Fruit fly (Drosophila melanogaster) whole organism, embryonic: ENCODE results near the gene fry.

Experiments
- Atf-2 ChIP-seq: fragments of 200-800 bp; sonication (Bioruptor generic); optimal IDR thresholded peaks from 2 replicates; lab custom pipeline; 2016; ENCODE audit warnings: missing biosample characterization, missing genetic modification characterization
- Awh ChIP-seq: fragments of 200-800 bp; sonication (Bioruptor generic); IDR thresholded peaks from 2 replicates; pipeline ENCODE4, ENCODE4 v1.3.6; 2022; ENCODE audit warnings: missing biosample characterization, missing genetic modification characterization
- B-H2 ChIP-seq: fragments of 200-800 bp; sonication (Bioruptor generic); optimal IDR thresholded peaks from 2 replicates; lab custom pipeline; 2018; ENCODE audit warnings: missing biosample characterization, mild to moderate bottlenecking, missing genetic modification characterization
- Bgb ChIP-seq: fragments of 200-800 bp; sonication (Bioruptor generic); IDR thresholded peaks from 2 replicates; pipeline ENCODE4 v1.3.6; 2022; ENCODE audit warnings: missing biosample characterization, missing genetic modification characterization; ENCODE audit not compliant: partially characterized antibody
- CG1024 ChIP-seq: fragments of 200-800 bp; sonication (Bioruptor generic); IDR thresholded peaks from 2 replicates; pipeline ENCODE4 v1.3.6; 2022; ENCODE audit warnings: missing biosample characterization, missing genetic modification characterization
- CG11093 ChIP-seq: fragments of 200-800 bp; sonication (Bioruptor generic); IDR thresholded peaks from 3 replicates; pipeline ENCODE4 v1.3.6; 2022; ENCODE audit warnings: missing biosample characterization, missing genetic modification characterization
- CG12155 ChIP-seq: fragments of 200-800 bp; sonication (Bioruptor generic); optimal IDR thresholded peaks from 3 replicates; lab custom pipeline; 2016; ENCODE audit warnings: missing biosample characterization, missing genetic modification characterization
- CG12391 ChIP-seq: fragments of 200-800 bp; sonication (Bioruptor generic); optimal IDR thresholded peaks from 3 replicates; lab custom pipeline; 2018; ENCODE audit warnings: missing biosample characterization, mild to moderate bottlenecking, missing genetic modification characterization, moderate library complexity
- CG13296 ChIP-seq: fragments of 200-800 bp; sonication (Bioruptor generic); optimal IDR thresholded peaks from 3 replicates; lab custom pipeline; 2018; ENCODE audit warnings: missing biosample characterization, mild to moderate bottlenecking, missing genetic modification characterization
- CG14860 ChIP-seq: fragments of 200-800 bp; sonication (Bioruptor generic); IDR thresholded peaks from 3 replicates; pipeline ENCODE4 v1.3.6; 2022; ENCODE audit warnings: missing biosample characterization, missing genetic modification characterization; ENCODE audit not compliant: partially characterized antibody
- CG17829 ChIP-seq: fragments of 200-800 bp; optimal IDR thresholded peaks from 2 replicates; lab custom pipeline; 2019; ENCODE audit warnings: missing biosample characterization, mild to moderate bottlenecking, missing genetic modification characterization, moderate library complexity
- CG1792 ChIP-seq: fragments of 200-800 bp; sonication (Bioruptor generic); optimal IDR thresholded peaks from 2 replicates; lab custom pipeline; 2016; ENCODE audit warnings: missing biosample characterization, missing genetic modification characterization
- CG31224 ChIP-seq: fragments of 200-800 bp; sonication (Bioruptor generic); IDR thresholded peaks from 2 replicates; pipeline ENCODE4 v1.3.6; 2022; ENCODE audit warnings: missing biosample characterization, missing genetic modification characterization
- CG31388 ChIP-seq: fragments of 200-800 bp; sonication (Bioruptor generic); optimal IDR thresholded peaks from 2 replicates; lab custom pipeline; 2016; ENCODE audit warnings: missing biosample characterization, missing genetic modification characterization
- CG31441 ChIP-seq: fragments of 200-800 bp; sonication (Bioruptor generic); IDR thresholded peaks from 2 replicates; pipeline ENCODE4 v1.3.6; 2022; ENCODE audit warnings: missing biosample characterization, missing genetic modification characterization
- CG34422 ChIP-seq: fragments of 200-800 bp; sonication (Bioruptor generic); IDR thresholded peaks from 3 replicates; pipeline ENCODE4 v1.3.6; 2022; ENCODE audit warnings: missing biosample characterization, missing genetic modification characterization
- CG6791 ChIP-seq: fragments of 200-800 bp; sonication (Bioruptor generic); IDR thresholded peaks from 3 replicates; pipeline ENCODE4 v1.3.6; 2022; ENCODE audit warnings: missing biosample characterization, missing genetic modification characterization; ENCODE audit not compliant: partially characterized antibody
- CG7963 ChIP-seq: fragments of 200-800 bp; sonication (Bioruptor generic); IDR thresholded peaks from 3 replicates; pipeline ENCODE4 v1.3.6; 2022; ENCODE audit warnings: missing biosample characterization, missing genetic modification characterization; ENCODE audit not compliant: partially characterized antibody
- CG9797 ChIP-seq: fragments of 200-800 bp; sonication (Bioruptor generic); optimal IDR thresholded peaks from 3 replicates; lab custom pipeline; 2018; ENCODE audit warnings: missing biosample characterization, mild to moderate bottlenecking, missing genetic modification characterization
- Dek ChIP-seq: fragments of 200-800 bp; sonication (Bioruptor generic); optimal IDR thresholded peaks from 3 replicates; lab custom pipeline; 2019; ENCODE audit warnings: missing biosample characterization, mild to moderate bottlenecking, missing genetic modification characterization, moderate library complexity
- Fer3 ChIP-seq: fragments of 200-800 bp; sonication (Bioruptor generic); optimal IDR thresholded peaks from 2 replicates; lab custom pipeline; 2018; ENCODE audit warnings: missing biosample characterization, mild to moderate bottlenecking, missing genetic modification characterization, moderate library complexity
- Gsc ChIP-seq: fragments of 200-800 bp; sonication (Bioruptor generic); IDR thresholded peaks from 2 replicates; pipeline ENCODE4 v1.3.6; 2022; ENCODE audit warnings: missing biosample characterization, missing genetic modification characterization
- Gug ChIP-seq: fragments of 200-800 bp; sonication (Bioruptor generic); IDR thresholded peaks from 4 replicates; pipeline ENCODE4 v1.3.6; 2022; ENCODE audit warnings: missing biosample characterization, missing genetic modification characterization
- Lim3 ChIP-seq: fragments of 200-800 bp; sonication (Bioruptor generic); IDR thresholded peaks from 2 replicates; pipeline ENCODE4 v1.3.6; 2022; ENCODE audit warnings: missing biosample characterization, missing genetic modification characterization
- MTF-1 ChIP-seq: fragments of 200-800 bp; sonication (Bioruptor generic); optimal IDR thresholded peaks from 2 replicates; lab custom pipeline; 2018; ENCODE audit warnings: missing biosample characterization, mild to moderate bottlenecking, missing genetic modification characterization, borderline replicate concordance
- Meics ChIP-seq: fragments of 200-800 bp; sonication (Bioruptor generic); optimal IDR thresholded peaks from 2 replicates; lab custom pipeline; 2017; ENCODE audit warnings: missing biosample characterization, mild to moderate bottlenecking, missing genetic modification characterization
- NC2α ChIP-seq: fragments of 200-800 bp; sonication (Bioruptor generic); optimal IDR thresholded peaks from 2 replicates; lab custom pipeline; 2016; ENCODE audit warnings: missing biosample characterization, missing genetic modification characterization
- Pdp1 ChIP-seq, 2 experiments: fragments of 200-800 bp; sonication (Bioruptor generic); optimal IDR thresholded peaks; 3 replicates each; lab custom pipeline; 2016; ENCODE audit warnings: missing biosample characterization in 2 of 2, missing genetic modification characterization in 2 of 2, mild to moderate bottlenecking in 1 of 2, moderate library complexity in 1 of 2
- Poxn ChIP-seq: fragments of 200-800 bp; sonication (Bioruptor generic); IDR thresholded peaks from 2 replicates; pipeline ENCODE4 v1.3.6; 2022; ENCODE audit warnings: missing biosample characterization, missing genetic modification characterization
- Sry-β ChIP-seq: fragments of 200-800 bp; sonication (Bioruptor generic); optimal IDR thresholded peaks from 2 replicates; lab custom pipeline; 2018; ENCODE audit warnings: missing biosample characterization, mild to moderate bottlenecking, missing genetic modification characterization, moderate library complexity
- Sry-δ ChIP-seq: fragments of 200-800 bp; sonication (Bioruptor generic); optimal IDR thresholded peaks from 2 replicates; lab custom pipeline; 2016; ENCODE audit warnings: missing biosample characterization, missing genetic modification characterization
- Xbp1 ChIP-seq: fragments of 200-800 bp; sonication (Bioruptor generic); optimal IDR thresholded peaks from 3 replicates; lab custom pipeline; 2016; ENCODE audit warnings: missing biosample characterization, mild to moderate bottlenecking, missing genetic modification characterization
- Xrp1 ChIP-seq: fragments of 200-800 bp; sonication (Bioruptor generic); IDR thresholded peaks from 2 replicates; pipeline ENCODE4 v1.3.6; 2022; ENCODE audit warnings: missing biosample characterization, missing genetic modification characterization
- bigmax ChIP-seq: fragments of 200-800 bp; sonication (Bioruptor generic); optimal IDR thresholded peaks from 2 replicates; lab custom pipeline; 2018; ENCODE audit warnings: missing biosample characterization, mild to moderate bottlenecking, missing genetic modification characterization
- chif ChIP-seq, 2 experiments: fragments of 200-800 bp; sonication (Bioruptor generic); optimal IDR thresholded peaks; 3 replicates each; lab custom pipeline; 2016; ENCODE audit warnings: missing biosample characterization in 2 of 2, missing genetic modification characterization in 2 of 2
- dan ChIP-seq: fragments of 200-800 bp; sonication (Bioruptor generic); IDR thresholded peaks from 2 replicates; pipeline ENCODE4 v1.3.6; 2022; ENCODE audit warnings: missing biosample characterization, missing genetic modification characterization
- disco-r ChIP-seq: fragments of 200-800 bp; sonication (Bioruptor generic); optimal IDR thresholded peaks from 2 replicates; lab custom pipeline; 2016; ENCODE audit warnings: missing biosample characterization, missing genetic modification characterization
- fd96Cb ChIP-seq: fragments of 200-800 bp; sonication (Bioruptor generic); optimal IDR thresholded peaks from 2 replicates; lab custom pipeline; 2018; ENCODE audit warnings: missing biosample characterization, mild to moderate bottlenecking, missing genetic modification characterization, moderate library complexity
- hb ChIP-seq: fragments of 200-800 bp; sonication (Bioruptor generic); IDR thresholded peaks from 3 replicates; pipeline ENCODE4 v1.3.6; 2022; ENCODE audit warnings: missing biosample characterization, missing genetic modification characterization; ENCODE audit not compliant: partially characterized antibody
- hth ChIP-seq: fragments of >200 bp; optimal IDR thresholded peaks from 2 replicates; lab custom pipeline; 2017; ENCODE audit warnings: inconsistent platforms
- inv ChIP-seq: fragments of 200-800 bp; sonication (Bioruptor generic); IDR thresholded peaks from 2 replicates; pipeline ENCODE4 v1.3.6; 2022; ENCODE audit warnings: missing biosample characterization, missing genetic modification characterization; ENCODE audit not compliant: partially characterized antibody
- kni ChIP-seq: fragments of 200-800 bp; sonication (Bioruptor generic); optimal IDR thresholded peaks from 3 replicates; lab custom pipeline; 2017; ENCODE audit warnings: mild to moderate bottlenecking, missing biosample characterization, missing genetic modification reagents, missing genetic modification characterization
- rib ChIP-seq: fragments of 200-800 bp; sonication (Bioruptor generic); IDR thresholded peaks from 2 replicates; pipeline ENCODE4 v1.3.6; 2022; ENCODE audit warnings: missing biosample characterization, missing genetic modification characterization
- scrt ChIP-seq: fragments of 200-800 bp; sonication (Bioruptor generic); optimal IDR thresholded peaks from 2 replicates; lab custom pipeline; 2018; ENCODE audit warnings: missing biosample characterization, mild to moderate bottlenecking, missing genetic modification characterization, moderate library complexity
- sd ChIP-seq: fragments of 200-800 bp; sonication (Bioruptor generic); optimal IDR thresholded peaks from 3 replicates; lab custom pipeline; 2018; ENCODE audit warnings: missing biosample characterization, mild to moderate bottlenecking, missing genetic modification characterization, moderate library complexity
- shn ChIP-seq: fragments of 200-800 bp; sonication (Bioruptor generic); optimal IDR thresholded peaks from 3 replicates; lab custom pipeline; 2016; ENCODE audit warnings: missing biosample characterization, missing genetic modification characterization
- slbo ChIP-seq: fragments of 200-800 bp; sonication (Bioruptor generic); IDR thresholded peaks from 2 replicates; pipeline ENCODE4 v1.3.6; 2022; ENCODE audit warnings: missing biosample characterization, missing genetic modification characterization
- tin ChIP-seq: fragments of 200-800 bp; sonication (Bioruptor generic); optimal IDR thresholded peaks from 3 replicates; lab custom pipeline; 2016; ENCODE audit warnings: missing biosample characterization, missing genetic modification characterization

Gene fry

dm6 chr3L:9696650-9697526 lies 18.0 kb upstream of the fry start, which contains the start of gene Prps (continued):
- TF ChIP-seq CG31224 (GFP tag; lab: Robert Waterston, UW) (peak; percentile 72), Xbp1 (GFP tag; lab: Kevin White, UChicago) (peak; percentile 72), chif (GFP tag; optimal IDR thresholded peaks at IDR 0.05; lab: Kevin White, UChicago) (peak; percentile 25 to 65), Sry-δ (GFP tag; lab: Kevin White, UChicago) (peak; percentile 24), Pdp1 (GFP tag; optimal IDR thresholded peaks at IDR 0.05; lab: Kevin White, UChicago) (peak; percentile 75 to 87), kni (peak; percentile 66), hth (lab: Kevin White, UChicago) (no peak), CG6791 (GFP tag; lab: Robert Waterston, UW) (no peak), Atf-2 (GFP tag; lab: Kevin White, UChicago) (peak; percentile 67), inv (GFP tag; lab: Robert Waterston, UW) (no peak), fd96Cb (tag; lab: Kevin White, UChicago) (peak; percentile 60), dan (no peak), Xrp1 (GFP tag; lab: Robert Waterston, UW) (peak; percentile 84), disco-r (GFP tag; lab: Kevin White, UChicago) (peak; percentile 59), CG34422 (GFP tag; lab: Robert Waterston, UW) (peak; percentile 87), Meics (GFP tag; lab: Kevin White, UChicago) (peak; percentile 85), CG12155 (GFP tag; lab: Kevin White, UChicago) (peak; percentile 59), NC2α (GFP tag; lab: Kevin White, UChicago) (peak; percentile 37), CG11093 (GFP tag; lab: Robert Waterston, UW) (peak; percentile 61; the same call in 1 of the 3 replicates), CG13296 (peak; percentile 79), Lim3 (GFP tag; lab: Robert Waterston, UW) (no peak), Bgb (no peak; the same call in 1 of the 2 replicates), tin (GFP tag; lab: Kevin White, UChicago) (peak; percentile 84), Sry-β (GFP tag; lab: Kevin White, UChicago) (no peak), CG12391 (tag; lab: Kevin White, UChicago) (peak; percentile 66), CG17829 (tag; lab: Kevin White, UChicago) (peak; percentile 75), MTF-1 (GFP tag; lab: Kevin White, UChicago) (peak; percentile 60), slbo (GFP tag; lab: Robert Waterston, UW) (peak; percentile 82), Gug (GFP tag; lab: Robert Waterston, UW) (peak; percentile 78), CG31388 (no peak), CG1792 (peak; percentile 52), rib (peak; percentile 65; the same call in 1 of the 2 replicates), CG7963 (GFP tag; lab: Robert Waterston, UW) (no peak), Awh (GFP tag; lab: Robert Waterston, UW) (peak; percentile 82), shn (GFP tag; lab: Kevin White, UChicago) (peak; percentile 71), Fer3 (peak; percentile 83), scrt (GFP tag; lab: Kevin White, UChicago) (peak; percentile 70), CG1024 (GFP tag; lab: Robert Waterston, UW) (peak; percentile 74; the same call in 1 of the 2 replicates), CG9797 (GFP tag; lab: Kevin White, UChicago) (no peak), CG14860 (no peak), Poxn (GFP tag; lab: Robert Waterston, UW) (no peak), Gsc (no peak), CG31441 (GFP tag; lab: Robert Waterston, UW) (peak; percentile 67), B-H2 (peak; percentile 62), sd (tag; lab: Kevin White, UChicago) (peak; percentile 53), bigmax (GFP tag; lab: Kevin White, UChicago) (peak; percentile 39), Dek (tag; lab: Kevin White, UChicago) (peak; percentile 68), hb (GFP tag; lab: Robert Waterston, UW) (no peak)
